Fruit fly (Drosophila melanogaster) whole organism, embryonic: ENCODE data around the gene Efhc1.1.

ENCODE experiments used
- Atf3 ChIP-seq: fragments of 200-800 bp; sonication (Bioruptor generic); optimal IDR thresholded peaks from 3 replicates; lab custom pipeline; 2016; ENCODE audit warnings: missing biosample characterization, missing genetic modification characterization
- Bteb2 ChIP-seq: fragments of 200-800 bp; sonication (Bioruptor generic); optimal IDR thresholded peaks from 2 replicates; lab custom pipeline; 2016; ENCODE audit warnings: missing biosample characterization, missing genetic modification characterization
- CG1233 ChIP-seq: fragments of 200-800 bp; sonication (Bioruptor generic); optimal IDR thresholded peaks from 4 replicates; lab custom pipeline; 2018; ENCODE audit warnings: missing biosample characterization, mild to moderate bottlenecking, missing genetic modification characterization
- CG13287 ChIP-seq: fragments of 200-800 bp; sonication (Bioruptor generic); IDR thresholded peaks from 2 replicates; pipeline ENCODE4 v1.3.6; 2022; ENCODE audit warnings: missing biosample characterization, missing genetic modification characterization; ENCODE audit not compliant: partially characterized antibody
- CG13424 ChIP-seq: fragments of 200-800 bp; sonication (Bioruptor generic); optimal IDR thresholded peaks from 2 replicates; lab custom pipeline; 2019; ENCODE audit warnings: missing biosample characterization, mild to moderate bottlenecking, missing genetic modification characterization, moderate library complexity
- CG13775 ChIP-seq: fragments of 200-800 bp; sonication (Bioruptor generic); optimal IDR thresholded peaks from 3 replicates; lab custom pipeline; 2017; ENCODE audit warnings: missing biosample characterization, mild to moderate bottlenecking, missing genetic modification characterization
- CG14441 ChIP-seq: fragments of 200-800 bp; sonication (Bioruptor generic); IDR thresholded peaks from 2 replicates; pipeline ENCODE4 v1.3.6; 2022; ENCODE audit warnings: missing biosample characterization, missing genetic modification characterization
- CG16863 ChIP-seq: fragments of 200-800 bp; sonication (Bioruptor generic); optimal IDR thresholded peaks from 3 replicates; lab custom pipeline; 2016; ENCODE audit warnings: missing biosample characterization, missing genetic modification characterization
- CG17328 ChIP-seq: fragments of 200-800 bp; sonication (Bioruptor generic); IDR thresholded peaks from 2 replicates; pipeline ENCODE4 v1.3.6; 2022; ENCODE audit warnings: missing biosample characterization, missing genetic modification characterization
- CG17359 ChIP-seq: fragments of 200-800 bp; sonication (Bioruptor generic); optimal IDR thresholded peaks from 3 replicates; lab custom pipeline; 2018; ENCODE audit warnings: missing biosample characterization, mild to moderate bottlenecking, missing genetic modification characterization, moderate library complexity
- CG17612 ChIP-seq: fragments of 200-800 bp; sonication (Bioruptor generic); IDR thresholded peaks from 2 replicates; pipeline ENCODE4 v1.3.6; 2022; ENCODE audit warnings: missing biosample characterization, missing genetic modification characterization
- CG2202 ChIP-seq: fragments of 200-800 bp; sonication (Bioruptor generic); optimal IDR thresholded peaks from 2 replicates; lab custom pipeline; 2018; ENCODE audit warnings: missing biosample characterization, mild to moderate bottlenecking, missing genetic modification characterization
- CG2712 ChIP-seq: fragments of 200-800 bp; optimal IDR thresholded peaks from 3 replicates; lab custom pipeline; 2019; ENCODE audit warnings: missing biosample characterization, mild to moderate bottlenecking, missing genetic modification characterization, moderate library complexity
- CG32772 ChIP-seq: fragments of 200-800 bp; sonication (Bioruptor generic); IDR thresholded peaks from 2 replicates; pipeline ENCODE4 v1.3.6; 2022; ENCODE audit warnings: missing biosample characterization, missing genetic modification characterization
- CG3281 ChIP-seq: fragments of 200-800 bp; sonication (Bioruptor generic); optimal IDR thresholded peaks from 3 replicates; lab custom pipeline; 2017; ENCODE audit warnings: missing biosample characterization, mild to moderate bottlenecking, missing genetic modification characterization
- CG6689 ChIP-seq: fragments of 200-800 bp; sonication (Bioruptor generic); IDR thresholded peaks from 2 replicates; pipeline ENCODE4 v1.3.6; 2022; ENCODE audit warnings: missing biosample characterization, missing genetic modification characterization
- CG6791 ChIP-seq: fragments of 200-800 bp; sonication (Bioruptor generic); IDR thresholded peaks from 3 replicates; pipeline ENCODE4 v1.3.6; 2022; ENCODE audit warnings: missing biosample characterization, missing genetic modification characterization; ENCODE audit not compliant: partially characterized antibody
- CG8290 ChIP-seq, 3 experiments: fragments of 200-800 bp; sonication (Bioruptor generic); optimal IDR thresholded peaks; 2 replicates each; lab custom pipeline; 2016 to 2019; ENCODE audit warnings: missing biosample characterization in 3 of 3, missing genetic modification characterization in 3 of 3, mild to moderate bottlenecking in 2 of 3, moderate library complexity in 1 of 3
- Dbx ChIP-seq: fragments of 200-800 bp; sonication (Bioruptor generic); IDR thresholded peaks from 3 replicates; pipeline ENCODE4 v1.3.6; 2022; ENCODE audit warnings: missing biosample characterization, missing genetic modification characterization
- Dref ChIP-seq: fragments of 200-800 bp; sonication (Bioruptor generic); IDR thresholded peaks from 2 replicates; pipeline ENCODE4 v1.3.6; 2022; ENCODE audit warnings: missing biosample characterization, missing genetic modification characterization
- E2f1 ChIP-seq: fragments of 200-800 bp; sonication (Bioruptor generic); IDR thresholded peaks from 2 replicates; pipeline ENCODE4 v1.3.6; 2022; ENCODE audit warnings: missing biosample characterization, missing genetic modification characterization
- Fer1 ChIP-seq: fragments of 200-800 bp; sonication (Bioruptor generic); optimal IDR thresholded peaks from 2 replicates; lab custom pipeline; 2017; ENCODE audit warnings: missing biosample characterization, mild to moderate bottlenecking, missing genetic modification characterization
- Hey ChIP-seq: fragments of 200-800 bp; sonication (Bioruptor generic); optimal IDR thresholded peaks from 3 replicates; lab custom pipeline; 2018; ENCODE audit warnings: missing biosample characterization, mild to moderate bottlenecking, missing genetic modification characterization
- Hsf ChIP-seq: fragments of 200-800 bp; sonication (Bioruptor generic); optimal IDR thresholded peaks from 3 replicates; lab custom pipeline; 2016; ENCODE audit warnings: missing biosample characterization, missing genetic modification characterization
- Lim3 ChIP-seq: fragments of 200-800 bp; sonication (Bioruptor generic); IDR thresholded peaks from 2 replicates; pipeline ENCODE4 v1.3.6; 2022; ENCODE audit warnings: missing biosample characterization, missing genetic modification characterization
- NFAT ChIP-seq: fragments of 200-800 bp; sonication (Bioruptor generic); IDR thresholded peaks from 2 replicates; pipeline ENCODE4 v1.3.6; 2022; ENCODE audit warnings: missing biosample characterization, missing genetic modification characterization
- Optix ChIP-seq: fragments of 200-800 bp; sonication (Bioruptor generic); IDR thresholded peaks from 3 replicates; pipeline ENCODE4 v1.3.6; 2022; ENCODE audit warnings: missing biosample characterization, missing genetic modification characterization
- PHDP ChIP-seq: fragments of 200-800 bp; sonication (Bioruptor generic); optimal IDR thresholded peaks from 3 replicates; lab custom pipeline; 2018; ENCODE audit warnings: missing biosample characterization, mild to moderate bottlenecking, missing genetic modification characterization, moderate library complexity
- Rfx ChIP-seq: fragments of 200-800 bp; sonication (Bioruptor generic); IDR thresholded peaks from 2 replicates; pipeline ENCODE4 v1.3.6; 2022; ENCODE audit warnings: missing biosample characterization, missing genetic modification characterization
- Ssrp ChIP-seq: fragments of 200-800 bp; sonication (Bioruptor generic); optimal IDR thresholded peaks from 2 replicates; lab custom pipeline; 2018; ENCODE audit warnings: missing biosample characterization, mild to moderate bottlenecking, missing genetic modification characterization, moderate library complexity
- Stat92E ChIP-seq, 3 experiments: fragments of >200 bp in 2 of 3; fragments of 200-800 bp in 1 of 3; sonication (Bioruptor generic) in 1 of 3; optimal IDR thresholded peaks; 2 replicates each; lab custom pipeline; 2017 to 2019; ENCODE audit warnings: missing biosample characterization in 3 of 3, missing genetic modification characterization in 3 of 3, mild to moderate bottlenecking in 1 of 3, moderate library complexity in 1 of 3
- Trl ChIP-seq, 3 experiments: fragments of >200 bp in 2 of 3; fragments of 200-800 bp in 1 of 3; sonication (Bioruptor generic) in 1 of 3; optimal IDR thresholded peaks; 2 replicates in 1 of 3; 3 replicates in 2 of 3; lab custom pipeline; 2016 to 2017; ENCODE audit warnings: missing biosample characterization in 1 of 3, missing genetic modification characterization in 1 of 3
- cas ChIP-seq: fragments of 200-800 bp; sonication (Bioruptor generic); IDR thresholded peaks from 2 replicates; pipeline ENCODE4 v1.3.6; 2022; ENCODE audit warnings: missing biosample characterization, missing genetic modification characterization
- cato ChIP-seq: fragments of 200-800 bp; sonication (Bioruptor generic); optimal IDR thresholded peaks from 2 replicates; lab custom pipeline; 2016; ENCODE audit warnings: missing biosample characterization, missing genetic modification characterization, borderline replicate concordance
- dan ChIP-seq: fragments of 200-800 bp; sonication (Bioruptor generic); IDR thresholded peaks from 2 replicates; pipeline ENCODE4 v1.3.6; 2022; ENCODE audit warnings: missing biosample characterization, missing genetic modification characterization
- dmrt11E ChIP-seq: fragments of 200-800 bp; sonication (Bioruptor generic); optimal IDR thresholded peaks from 3 replicates; lab custom pipeline; 2018; ENCODE audit warnings: missing biosample characterization, mild to moderate bottlenecking, missing genetic modification characterization, moderate library complexity
- kni ChIP-seq: fragments of 200-800 bp; sonication (Bioruptor generic); optimal IDR thresholded peaks from 3 replicates; lab custom pipeline; 2017; ENCODE audit warnings: mild to moderate bottlenecking, missing biosample characterization, missing genetic modification reagents, missing genetic modification characterization
- lilli ChIP-seq: fragments of 200-800 bp; sonication (Bioruptor generic); optimal IDR thresholded peaks from 3 replicates; lab custom pipeline; 2016; ENCODE audit warnings: missing biosample characterization, missing genetic modification characterization
- mam ChIP-seq: fragments of 200-800 bp; sonication (Bioruptor generic); optimal IDR thresholded peaks from 3 replicates; lab custom pipeline; 2016; ENCODE audit warnings: missing biosample characterization, missing genetic modification characterization
- otp ChIP-seq: fragments of 200-800 bp; sonication (Bioruptor generic); IDR thresholded peaks from 3 replicates; pipeline ENCODE4, ENCODE4 v1.3.6; 2022; ENCODE audit warnings: missing biosample characterization, missing genetic modification characterization
- pfk ChIP-seq: fragments of 200-800 bp; sonication (Bioruptor generic); optimal IDR thresholded peaks from 2 replicates; lab custom pipeline; 2018; ENCODE audit warnings: missing biosample characterization, mild to moderate bottlenecking, missing genetic modification characterization, moderate library complexity
- ranshi ChIP-seq: fragments of 200-800 bp; sonication (Bioruptor generic); IDR thresholded peaks from 2 replicates; pipeline ENCODE4 v1.3.6; 2022; ENCODE audit warnings: missing biosample characterization, missing genetic modification characterization
- schlank ChIP-seq: fragments of 200-800 bp; sonication (Bioruptor generic); optimal IDR thresholded peaks from 2 replicates; lab custom pipeline; 2018; ENCODE audit warnings: missing biosample characterization, mild to moderate bottlenecking, missing genetic modification characterization
- sna ChIP-seq: fragments of 200-800 bp; sonication (Bioruptor generic); IDR thresholded peaks from 2 replicates; pipeline ENCODE4 v1.3.6; 2022; ENCODE audit warnings: missing biosample characterization, missing genetic modification characterization; ENCODE audit not compliant: partially characterized antibody
- z ChIP-seq: fragments of 200-800 bp; sonication (Bioruptor generic); IDR thresholded peaks from 3 replicates; pipeline ENCODE4 v1.3.6; 2022; ENCODE audit warnings: missing biosample characterization, missing genetic modification characterization
- zen ChIP-seq: fragments of 200-800 bp; sonication (Bioruptor generic); optimal IDR thresholded peaks from 3 replicates; lab custom pipeline; 2018; ENCODE audit warnings: missing biosample characterization, mild to moderate bottlenecking, missing genetic modification characterization, moderate library complexity

Efhc1.1 gene

dm6 chrX:15783610-15784009 lies at the start of gene Efhc1.1:
Gene Efhc1.1, minus strand, starts transcription at chrX:15783710.
- TF ChIP-seq mam (GFP tag; lab: Kevin White, UChicago) (no peak), zen (tag; lab: Kevin White, UChicago) (no peak), Ssrp (tag; lab: Kevin White, UChicago) (no peak), CG6689 (no peak), Atf3 (no peak), Stat92E (GFP tag; optimal IDR thresholded peaks at IDR 0.05; lab: Kevin White, UChicago) (no peak), CG2202 (tag; lab: Kevin White, UChicago) (no peak), Bteb2 (GFP tag; lab: Kevin White, UChicago) (no peak), Optix (GFP tag; lab: Robert Waterston, UW) (no peak), E2f1 (GFP tag; lab: Robert Waterston, UW) (no peak), pfk (GFP tag; lab: Kevin White, UChicago) (no peak), Lim3 (GFP tag; lab: Robert Waterston, UW) (no peak), Trl (optimal IDR thresholded peaks at IDR 0.05; lab: Kevin White, UChicago) (no peak), Trl (GFP tag; optimal IDR thresholded peaks at IDR 0.05; lab: Kevin White, UChicago) (no peak), PHDP (tag; lab: Kevin White, UChicago) (no peak), cato (GFP tag; lab: Kevin White, UChicago) (no peak), dmrt11E (tag; lab: Kevin White, UChicago) (no peak), schlank (tag; lab: Kevin White, UChicago) (no peak), CG1233 (GFP tag; lab: Kevin White, UChicago) (no peak)

dm6 chrX:15822363-15822762 lies 38.9 kb upstream of the Efhc1.1 start:
- TF ChIP-seq CG16863 (GFP tag; lab: Kevin White, UChicago) (no peak), CG17612 (GFP tag; lab: Robert Waterston, UW) (peak; percentile 90), CG8290 (GFP tag; optimal IDR thresholded peaks at IDR 0.05; lab: Kevin White, UChicago) (peak; percentile 53), CG8290 (tag; optimal IDR thresholded peaks at IDR 0.05; lab: Kevin White, UChicago) (peak in 1 of 2 experiments; percentile 85)

- TF ChIP-seq Hey (tag; lab: Kevin White, UChicago): no peak
- peak; percentile 40; the same call in 1 of the 2 replicates for TF ChIP-seq Rfx (GFP tag; lab: Robert Waterston, UW)
- TF ChIP-seq mam (GFP tag; lab: Kevin White, UChicago): no peak
- TF ChIP-seq Dref (GFP tag; lab: Robert Waterston, UW): no peak
- no peak for TF ChIP-seq sna
- TF ChIP-seq Fer1 (GFP tag; lab: Kevin White, UChicago): peak; percentile 25
- peak; percentile 45 for TF ChIP-seq CG13424 (tag; lab: Kevin White, UChicago)
- TF ChIP-seq CG13775: no peak
- no peak for TF ChIP-seq CG32772
- TF ChIP-seq Hsf: no peak
- 0 out of 2 replicates have a peak, but pooled peaks have one; percentile 6 for TF ChIP-seq CG14441 (GFP tag; lab: Robert Waterston, UW)
- no peak for TF ChIP-seq CG3281 (GFP tag; lab: Kevin White, UChicago)
- TF ChIP-seq CG2712 (tag; lab: Kevin White, UChicago): peak; percentile 57
- TF ChIP-seq NFAT (GFP tag; lab: Robert Waterston, UW): no peak
- TF ChIP-seq otp (GFP tag; lab: Robert Waterston, UW): no peak
- TF ChIP-seq Trl (optimal IDR thresholded peaks at IDR 0.05; lab: Kevin White, UChicago): no peak
- TF ChIP-seq Trl (GFP tag; optimal IDR thresholded peaks at IDR 0.05; lab: Kevin White, UChicago): no peak
- TF ChIP-seq cas (GFP tag; lab: Robert Waterston, UW): no peak
- TF ChIP-seq CG13287 (GFP tag; lab: Robert Waterston, UW): no peak
- TF ChIP-seq CG1233 (GFP tag; lab: Kevin White, UChicago): peak; percentile 14
- TF ChIP-seq Dbx: 0 out of 3 replicates have a peak, but pooled peaks have one; percentile 19
- no peak for TF ChIP-seq ranshi (GFP tag; lab: Robert Waterston, UW)
- peak; percentile 32 for TF ChIP-seq lilli (GFP tag; lab: Kevin White, UChicago)
- TF ChIP-seq CG17359 (tag; lab: Kevin White, UChicago): peak; percentile 43
- TF ChIP-seq z: no peak
- no peak for TF ChIP-seq dan (GFP tag; lab: Robert Waterston, UW)
- TF ChIP-seq CG6791: no peak
- peak; percentile 40; the same call in 1 of the 2 replicates for TF ChIP-seq CG17328 (GFP tag; lab: Robert Waterston, UW)
- TF ChIP-seq kni (GFP tag; lab: Kevin White, UChicago): no peak
Observed at dm6 chrX:15818608-15819184, 35.2 kb upstream of the Efhc1.1 start.
